Fruit fly (Drosophila melanogaster) whole organism, prepupa: ENCODE measurements around the gene CG14960.

Experiments
- Blimp-1 ChIP-seq: fragments of 200-800 bp; sonication (Bioruptor generic); optimal IDR thresholded peaks from 3 replicates; lab custom pipeline; 2017; ENCODE audit warnings: missing biosample characterization, missing genetic modification characterization, mild to moderate bottlenecking, moderate library complexity, missing genetic modification reagents
- CG10631 ChIP-seq: fragments of 200-800 bp; sonication (Bioruptor generic); optimal IDR thresholded peaks from 2 replicates; lab custom pipeline; 2016; ENCODE audit warnings: missing biosample characterization, missing genetic modification characterization
- CG10669 ChIP-seq: fragments of 200-800 bp; sonication (Bioruptor generic); optimal IDR thresholded peaks from 3 replicates; lab custom pipeline; 2018; ENCODE audit warnings: missing biosample characterization, mild to moderate bottlenecking, missing genetic modification characterization, moderate library complexity
- CG11294 ChIP-seq: fragments of 200-800 bp; sonication (Bioruptor generic); IDR thresholded peaks from 2 replicates; pipeline ENCODE4 v1.3.6; 2022; ENCODE audit warnings: missing biosample characterization, missing genetic modification characterization
- CG11762 ChIP-seq: fragments of 200-800 bp; sonication (Bioruptor generic); optimal IDR thresholded peaks from 3 replicates; lab custom pipeline; 2016; ENCODE audit warnings: missing biosample characterization, missing genetic modification characterization; ENCODE audit not compliant: insufficient read depth
- CG15336 ChIP-seq: fragments of 200-800 bp; sonication (Bioruptor generic); IDR thresholded peaks from 2 replicates; pipeline ENCODE4 v1.3.6; 2022; ENCODE audit warnings: missing biosample characterization, missing genetic modification characterization
- CG16779 ChIP-seq: fragments of 200-800 bp; sonication (Bioruptor generic); optimal IDR thresholded peaks from 3 replicates; lab custom pipeline; 2017; ENCODE audit warnings: missing biosample characterization, mild to moderate bottlenecking, missing genetic modification characterization
- CG3032 ChIP-seq: fragments of 200-800 bp; optimal IDR thresholded peaks from 2 replicates; lab custom pipeline; 2019; ENCODE audit warnings: missing biosample characterization, mild to moderate bottlenecking, missing genetic modification characterization, moderate library complexity
- CG32006 ChIP-seq: fragments of 200-800 bp; sonication (Bioruptor generic); optimal IDR thresholded peaks from 3 replicates; lab custom pipeline; 2017; ENCODE audit warnings: missing biosample characterization, mild to moderate bottlenecking, missing genetic modification characterization
- CG34406 ChIP-seq: fragments of 200-800 bp; sonication (Bioruptor generic); optimal IDR thresholded peaks from 3 replicates; lab custom pipeline; 2016; ENCODE audit warnings: missing biosample characterization, missing genetic modification characterization
- CG3919 ChIP-seq: fragments of 200-800 bp; sonication (Bioruptor generic); optimal IDR thresholded peaks from 3 replicates; lab custom pipeline; 2016; ENCODE audit warnings: missing biosample characterization, missing genetic modification characterization
- CG6163 ChIP-seq: fragments of 200-800 bp; sonication (Bioruptor generic); IDR thresholded peaks from 3 replicates; pipeline ENCODE4 v1.3.6; 2022; ENCODE audit warnings: missing biosample characterization, missing genetic modification characterization
- CG6276 ChIP-seq: fragments of 200-800 bp; sonication (Bioruptor generic); optimal IDR thresholded peaks from 2 replicates; lab custom pipeline; 2017; ENCODE audit warnings: missing biosample characterization, mild to moderate bottlenecking, missing genetic modification characterization
- CG6792 ChIP-seq: fragments of 200-800 bp; sonication (Bioruptor generic); optimal IDR thresholded peaks from 3 replicates; lab custom pipeline; 2016; ENCODE audit warnings: missing biosample characterization, missing genetic modification characterization
- CG6808 ChIP-seq: fragments of 200-800 bp; sonication (Bioruptor generic); optimal IDR thresholded peaks from 3 replicates; lab custom pipeline; 2017; ENCODE audit warnings: missing biosample characterization, missing genetic modification characterization, mild to moderate bottlenecking, moderate library complexity, missing genetic modification reagents
- CG7368 ChIP-seq: fragments of 200-800 bp; sonication (Bioruptor generic); optimal IDR thresholded peaks from 3 replicates; lab custom pipeline; 2016; ENCODE audit warnings: missing biosample characterization, missing genetic modification characterization
- CG8119 ChIP-seq: fragments of 200-800 bp; sonication (Bioruptor generic); IDR thresholded peaks from 3 replicates; pipeline ENCODE4 v1.3.6; 2022; ENCODE audit warnings: missing biosample characterization, missing genetic modification characterization
- CG8319 ChIP-seq: fragments of 200-800 bp; sonication (Bioruptor generic); optimal IDR thresholded peaks from 3 replicates; lab custom pipeline; 2016; ENCODE audit warnings: missing biosample characterization, missing genetic modification characterization
- CG8632 ChIP-seq: fragments of 200-800 bp; sonication (Bioruptor generic); optimal IDR thresholded peaks from 3 replicates; lab custom pipeline; 2016; ENCODE audit warnings: missing biosample characterization, missing genetic modification characterization
- CG9139 ChIP-seq: fragments of 200-800 bp; sonication (Bioruptor generic); optimal IDR thresholded peaks from 3 replicates; lab custom pipeline; 2017; ENCODE audit warnings: missing biosample characterization, mild to moderate bottlenecking, missing genetic modification characterization
- Eip75B ChIP-seq: fragments of 200-800 bp; sonication (Bioruptor generic); optimal IDR thresholded peaks from 3 replicates; lab custom pipeline; 2016; ENCODE audit warnings: missing biosample characterization, missing genetic modification characterization
- Eip78C ChIP-seq: fragments of 200-800 bp; sonication (Bioruptor generic); peaks from one replicate; lab custom pipeline; 2016; ENCODE audit warnings: missing biosample characterization, missing genetic modification characterization
- Eip93F ChIP-seq: fragments of 200-800 bp; sonication (Bioruptor generic); optimal IDR thresholded peaks from 2 replicates; lab custom pipeline; 2016; ENCODE audit warnings: missing biosample characterization, mild to moderate bottlenecking, missing genetic modification characterization
- Ets21C ChIP-seq: fragments of 200-800 bp; sonication (Bioruptor generic); optimal IDR thresholded peaks from 3 replicates; lab custom pipeline; 2016; ENCODE audit warnings: missing biosample characterization, missing genetic modification characterization
- Gug ChIP-seq: fragments of 200-800 bp; sonication (Bioruptor generic); IDR thresholded peaks from 2 replicates; pipeline ENCODE4 v1.3.6; 2022; ENCODE audit warnings: missing biosample characterization, missing genetic modification characterization
- Hr38 ChIP-seq: sonication (Bioruptor generic); optimal IDR thresholded peaks from 2 replicates; lab custom pipeline; 2016; ENCODE audit warnings: missing biosample characterization, missing genetic modification characterization
- Hr4 ChIP-seq: fragments of 200-800 bp; sonication (Bioruptor generic); optimal IDR thresholded peaks from 3 replicates; lab custom pipeline; 2016; ENCODE audit warnings: missing biosample characterization, missing genetic modification characterization
- Lpt ChIP-seq: fragments of 200-800 bp; sonication (Bioruptor generic); optimal IDR thresholded peaks from 3 replicates; lab custom pipeline; 2016; ENCODE audit warnings: missing biosample characterization, missing genetic modification characterization
- Met ChIP-seq: fragments of 200-800 bp; sonication (Bioruptor generic); optimal IDR thresholded peaks from 3 replicates; lab custom pipeline; 2016; ENCODE audit warnings: missing biosample characterization, missing genetic modification characterization
- OdsH ChIP-seq: fragments of 200-800 bp; sonication (Bioruptor generic); optimal IDR thresholded peaks from 3 replicates; lab custom pipeline; 2016; ENCODE audit warnings: missing biosample characterization, missing genetic modification characterization
- Smox ChIP-seq: fragments of 200-800 bp; sonication (Bioruptor generic); optimal IDR thresholded peaks from 3 replicates; lab custom pipeline; 2016; ENCODE audit warnings: missing biosample characterization, missing genetic modification characterization
- Sox102F ChIP-seq: fragments of 200-800 bp; sonication (Bioruptor generic); optimal IDR thresholded peaks from 2 replicates; lab custom pipeline; 2016; ENCODE audit warnings: missing biosample characterization, mild to moderate bottlenecking, missing genetic modification characterization
- Sox14 ChIP-seq: fragments of 200-800 bp; sonication (Bioruptor generic); optimal IDR thresholded peaks from 3 replicates; lab custom pipeline; 2016; ENCODE audit warnings: missing biosample characterization, missing genetic modification characterization
- Sox15 ChIP-seq: fragments of 200-800 bp; sonication (Bioruptor generic); optimal IDR thresholded peaks from 3 replicates; lab custom pipeline; 2016; ENCODE audit warnings: missing biosample characterization, missing genetic modification characterization
- achi ChIP-seq: fragments of 200-800 bp; sonication (Bioruptor generic); optimal IDR thresholded peaks from 3 replicates; lab custom pipeline; 2016; ENCODE audit warnings: missing biosample characterization, missing genetic modification characterization
- acj6 ChIP-seq: fragments of 200-800 bp; sonication (Bioruptor generic); optimal IDR thresholded peaks from 3 replicates; lab custom pipeline; 2016; ENCODE audit warnings: missing biosample characterization, missing genetic modification characterization
- dac ChIP-seq: fragments of 200-800 bp; sonication (Bioruptor generic); optimal IDR thresholded peaks from 2 replicates; lab custom pipeline; 2017; ENCODE audit warnings: missing biosample characterization, mild to moderate bottlenecking, missing genetic modification characterization
- eg ChIP-seq: fragments of 200-800 bp; sonication (Bioruptor generic); IDR thresholded peaks from 3 replicates; pipeline ENCODE4 v1.3.6; 2022; ENCODE audit warnings: missing biosample characterization, missing genetic modification characterization
- esn ChIP-seq: fragments of 200-800 bp; sonication (Bioruptor generic); optimal IDR thresholded peaks from 2 replicates; lab custom pipeline; 2016; ENCODE audit warnings: missing biosample characterization, mild to moderate bottlenecking, missing genetic modification characterization, moderate library complexity
- fd59A ChIP-seq: fragments of 200-800 bp; sonication (Bioruptor generic); optimal IDR thresholded peaks from 2 replicates; lab custom pipeline; 2017; ENCODE audit warnings: missing biosample characterization, mild to moderate bottlenecking, missing genetic modification characterization, missing genetic modification reagents
- fd85E ChIP-seq: fragments of 200-800 bp; sonication (Bioruptor generic); optimal IDR thresholded peaks from 3 replicates; lab custom pipeline; 2016; ENCODE audit warnings: missing biosample characterization, missing genetic modification characterization
- fkh ChIP-seq: fragments of 200-800 bp; sonication (Bioruptor generic); optimal IDR thresholded peaks from 3 replicates; lab custom pipeline; 2017; ENCODE audit warnings: missing biosample characterization, mild to moderate bottlenecking, missing genetic modification characterization, moderate library complexity
- salr ChIP-seq, 2 experiments: fragments of 200-800 bp; sonication (Bioruptor generic); optimal IDR thresholded peaks; 3 replicates each; lab custom pipeline; 2016 to 2018; ENCODE audit warnings: missing biosample characterization in 2 of 2, missing genetic modification characterization in 2 of 2, mild to moderate bottlenecking in 1 of 2
- spab ChIP-seq: fragments of 200-800 bp; sonication (Bioruptor generic); optimal IDR thresholded peaks from 2 replicates; lab custom pipeline; 2017; ENCODE audit warnings: missing biosample characterization, mild to moderate bottlenecking, missing genetic modification characterization, missing genetic modification reagents
- ss ChIP-seq, 2 experiments: fragments of 200-800 bp; sonication (Bioruptor generic); optimal IDR thresholded peaks; 2 replicates in 1 of 2; 3 replicates in 1 of 2; lab custom pipeline; 2017 to 2018; ENCODE audit warnings: mild to moderate bottlenecking in 2 of 2, missing biosample characterization in 2 of 2, missing genetic modification characterization in 2 of 2, moderate library complexity in 1 of 2
- svp ChIP-seq: fragments of 200-800 bp; sonication (Bioruptor generic); peaks from one replicate; lab custom pipeline; 2016; ENCODE audit warnings: missing biosample characterization, missing genetic modification characterization
- topi ChIP-seq: fragments of 200-800 bp; sonication (Bioruptor generic); optimal IDR thresholded peaks from 3 replicates; lab custom pipeline; 2016; ENCODE audit warnings: missing biosample characterization, missing genetic modification characterization
- vri ChIP-seq: fragments of 200-800 bp; sonication (Bioruptor generic); optimal IDR thresholded peaks from 3 replicates; lab custom pipeline; 2016; ENCODE audit warnings: missing biosample characterization, mild to moderate bottlenecking, missing genetic modification characterization

CG14960 gene

DNA sequence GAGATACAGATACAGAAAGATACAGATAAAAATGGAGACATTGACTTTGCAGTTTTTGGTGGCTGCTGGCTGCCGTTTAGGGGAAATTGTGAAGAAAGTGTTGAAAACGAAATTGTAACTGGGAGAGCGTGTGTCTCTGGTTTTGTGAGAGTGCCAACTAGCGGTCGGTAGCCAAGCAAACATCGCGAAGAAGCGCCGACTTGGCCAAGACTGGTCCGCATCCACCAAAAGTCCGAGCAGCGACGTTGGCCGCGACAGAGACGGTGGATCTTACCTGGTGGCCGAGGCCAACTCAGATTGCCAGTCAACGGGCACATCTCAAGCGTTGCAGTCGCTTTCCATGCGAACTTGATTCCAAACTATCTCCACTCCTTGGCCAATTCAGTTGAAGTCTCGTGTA, at the start of gene CG14960:
CG14960 (plus strand) TSS at position 301 of the 400 bp plus-strand sequence.
- TF ChIP-seq CG6163 (GFP tag; lab: Robert Waterston, UW) (peak; percentile 30; the same call in 1 of the 3 replicates), Eip78C (peak; percentile 54), CG8119 (GFP tag; lab: Robert Waterston, UW) (no peak), Blimp-1 (no peak)
- TF ChIP-seq, all 60 proteins: peak for 2

DNA sequence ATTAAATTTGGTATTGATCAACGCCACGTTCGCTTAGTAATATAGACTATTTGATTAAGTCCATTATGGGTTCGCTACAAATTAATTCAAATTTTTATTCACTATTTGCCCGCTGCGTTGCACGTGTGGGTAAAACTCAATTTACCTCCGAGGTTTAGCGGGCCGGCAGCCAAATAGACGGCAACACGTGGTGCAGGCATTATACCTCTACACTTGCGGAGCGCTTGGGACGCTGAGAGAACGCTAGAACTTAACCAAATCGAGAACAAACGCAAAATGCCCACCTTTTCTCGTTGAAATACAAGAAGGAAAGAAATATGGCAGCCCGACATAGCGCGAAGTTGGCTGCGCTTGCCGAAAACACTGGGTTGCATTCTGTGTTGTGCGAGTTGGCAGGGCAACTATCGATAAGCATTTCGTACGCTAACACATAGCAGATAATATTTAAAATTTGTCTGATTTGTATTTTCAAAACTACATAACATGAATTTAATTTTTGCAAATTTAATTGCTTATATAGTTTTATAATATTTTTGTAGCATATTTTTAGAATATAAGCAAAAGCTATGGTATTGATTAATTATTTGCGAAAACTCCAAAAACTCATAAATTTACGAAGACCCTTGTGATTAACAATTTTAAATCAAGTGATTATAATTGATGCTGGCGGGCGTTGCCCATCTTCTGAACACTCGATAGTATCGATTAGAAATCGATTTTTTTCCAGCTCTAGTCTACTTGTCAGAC, 48.0 kb upstream of the CG14960 start, which contains the start of the genes RpL28 and eIF1:
RpL28 (minus strand) TSS at position 318 of the 747 bp plus-strand sequence.
eIF1 (plus strand) TSS at position 699 of the 747 bp plus-strand sequence.
- peak; percentile 29 for TF ChIP-seq Sox102F (GFP tag; lab: Kevin White, UChicago)
- TF ChIP-seq CG8119 (GFP tag; lab: Robert Waterston, UW) = no peak
- TF ChIP-seq CG9139 (GFP tag; lab: Kevin White, UChicago) = no peak
- peak; percentile 86 for TF ChIP-seq topi
- TF ChIP-seq CG7368 = no peak
- TF ChIP-seq fd59A (GFP tag; lab: Kevin White, UChicago) = peak; percentile 68
- peak; percentile 89 for TF ChIP-seq CG6163 (GFP tag; lab: Robert Waterston, UW)
- TF ChIP-seq Eip93F = no peak
- TF ChIP-seq Ets21C (GFP tag; lab: Kevin White, UChicago) = peak; percentile 21
- TF ChIP-seq Sox14 (GFP tag; lab: Kevin White, UChicago) = peak; percentile 75
- TF ChIP-seq CG10669 (GFP tag; lab: Kevin White, UChicago) = peak; percentile 31
- TF ChIP-seq ss (GFP tag; optimal IDR thresholded peaks at IDR 0.05; lab: Kevin White, UChicago) = peak; percentile 29 to 89
- TF ChIP-seq achi = peak; percentile 95
- peak; percentile 79 for TF ChIP-seq CG3032 (tag; lab: Kevin White, UChicago)
- TF ChIP-seq fkh (GFP tag; lab: Kevin White, UChicago) = peak; percentile 34
- peak; percentile 84 for TF ChIP-seq CG8319 (GFP tag; lab: Kevin White, UChicago)
- TF ChIP-seq CG15336 (GFP tag; lab: Robert Waterston, UW) = no peak
- TF ChIP-seq CG16779 (tag; lab: Kevin White, UChicago) = peak; percentile 77
- TF ChIP-seq Lpt (GFP tag; lab: Kevin White, UChicago) = no peak
- TF ChIP-seq Hr4 = no peak
- TF ChIP-seq eg (GFP tag; lab: Robert Waterston, UW) = no peak; the same call in 1 of the 3 replicates
- TF ChIP-seq svp (GFP tag; lab: Kevin White, UChicago) = no peak
- peak; percentile 31 for TF ChIP-seq fd85E (GFP tag; lab: Kevin White, UChicago)
- TF ChIP-seq CG3919 = peak; percentile 25
- TF ChIP-seq Smox (GFP tag; lab: Kevin White, UChicago) = no peak
- peak; percentile 86 for TF ChIP-seq Blimp-1
- TF ChIP-seq CG6808 (GFP tag; lab: Kevin White, UChicago) = no peak
- peak; percentile 68 for TF ChIP-seq Sox15 (GFP tag; lab: Kevin White, UChicago)
- TF ChIP-seq CG32006 (GFP tag; lab: Kevin White, UChicago) = no peak
- TF ChIP-seq CG11294 = peak; percentile 32
- TF ChIP-seq Eip78C = peak; percentile 96
- peak; percentile 79 for TF ChIP-seq CG6792 (GFP tag; lab: Kevin White, UChicago)
- no peak for TF ChIP-seq spab (GFP tag; lab: Kevin White, UChicago)
- TF ChIP-seq CG34406 (GFP tag; lab: Kevin White, UChicago) = peak; percentile 83
- TF ChIP-seq Eip75B (GFP tag; lab: Kevin White, UChicago) = peak; percentile 68
- no peak for TF ChIP-seq vri (GFP tag; lab: Kevin White, UChicago)
- TF ChIP-seq CG6276 (GFP tag; lab: Kevin White, UChicago) = no peak
- TF ChIP-seq dac (GFP tag; lab: Kevin White, UChicago) = peak; percentile 78
- TF ChIP-seq salr (GFP tag; optimal IDR thresholded peaks at IDR 0.05; lab: Kevin White, UChicago) = peak; percentile 65 to 91
- peak; percentile 77 for TF ChIP-seq CG10631
- TF ChIP-seq Gug = no peak
- no peak for TF ChIP-seq Hr38 (GFP tag; lab: Kevin White, UChicago)
- TF ChIP-seq esn (GFP tag; lab: Kevin White, UChicago) = peak; percentile 92
- TF ChIP-seq Met (GFP tag; lab: Kevin White, UChicago) = peak; percentile 69
- TF ChIP-seq acj6 (GFP tag; lab: Kevin White, UChicago) = peak; percentile 88
- TF ChIP-seq CG11762 (GFP tag; lab: Kevin White, UChicago) = no peak
- peak; percentile 78 for TF ChIP-seq CG8632 (GFP tag; lab: Kevin White, UChicago)
- TF ChIP-seq OdsH (GFP tag; lab: Kevin White, UChicago) = no peak
